Fruit fly (Drosophila melanogaster) whole organism, embryonic: Measurements from ENCODE around the gene CG10602.
A peak's percentile ranks its signal among the peaks of the same experiment; 100 is the strongest.

Experiments
- Aef1 ChIP-seq: fragments of 200-800 bp; sonication (Bioruptor generic); IDR thresholded peaks from 3 replicates; pipeline ENCODE4 v1.3.6; 2022; ENCODE audit warnings: missing biosample characterization, missing genetic modification characterization
- B-H1 ChIP-seq: fragments of 200-800 bp; sonication (Bioruptor generic); IDR thresholded peaks from 3 replicates; pipeline ENCODE4 v1.3.6; 2022; ENCODE audit warnings: missing biosample characterization, missing genetic modification characterization
- B-H2 ChIP-seq: fragments of 200-800 bp; sonication (Bioruptor generic); optimal IDR thresholded peaks from 2 replicates; lab custom pipeline; 2018; ENCODE audit warnings: missing biosample characterization, mild to moderate bottlenecking, missing genetic modification characterization
- Blimp-1 ChIP-seq: fragments of 200-800 bp; sonication (Bioruptor generic); optimal IDR thresholded peaks from 3 replicates; lab custom pipeline; 2018; ENCODE audit warnings: missing biosample characterization, missing genetic modification characterization, mild to moderate bottlenecking, moderate library complexity, missing genetic modification reagents
- CG11093 ChIP-seq: fragments of 200-800 bp; sonication (Bioruptor generic); IDR thresholded peaks from 3 replicates; pipeline ENCODE4 v1.3.6; 2022; ENCODE audit warnings: missing biosample characterization, missing genetic modification characterization
- CG13424 ChIP-seq: fragments of 200-800 bp; sonication (Bioruptor generic); optimal IDR thresholded peaks from 2 replicates; lab custom pipeline; 2019; ENCODE audit warnings: missing biosample characterization, mild to moderate bottlenecking, missing genetic modification characterization, moderate library complexity
- CG14441 ChIP-seq: fragments of 200-800 bp; sonication (Bioruptor generic); IDR thresholded peaks from 2 replicates; pipeline ENCODE4 v1.3.6; 2022; ENCODE audit warnings: missing biosample characterization, missing genetic modification characterization
- CG14667 ChIP-seq: fragments of 200-800 bp; sonication (Bioruptor generic); IDR thresholded peaks from 2 replicates; pipeline ENCODE4 v1.3.6; 2022; ENCODE audit warnings: missing biosample characterization, missing genetic modification characterization
- CG15479 ChIP-seq: fragments of 200-800 bp; sonication (Bioruptor generic); optimal IDR thresholded peaks from 3 replicates; lab custom pipeline; 2019; ENCODE audit warnings: missing biosample characterization, mild to moderate bottlenecking, missing genetic modification characterization, moderate library complexity
- CG1603 ChIP-seq: fragments of 200-800 bp; sonication (Bioruptor generic); optimal IDR thresholded peaks from 2 replicates; lab custom pipeline; 2019; ENCODE audit warnings: missing biosample characterization, mild to moderate bottlenecking, missing genetic modification characterization, moderate library complexity
- CG16779 ChIP-seq: fragments of 200-800 bp; sonication (Bioruptor generic); IDR thresholded peaks from 2 replicates; pipeline ENCODE4 v1.3.6; 2022; ENCODE audit warnings: missing biosample characterization, missing genetic modification characterization
- CG16813 ChIP-seq: fragments of 200-800 bp; sonication (Bioruptor generic); IDR thresholded peaks from 3 replicates; pipeline ENCODE4 v1.3.6; 2022; ENCODE audit warnings: missing biosample characterization, missing genetic modification characterization; ENCODE audit not compliant: partially characterized antibody
- CG4820 ChIP-seq: fragments of 200-800 bp; sonication (Bioruptor generic); optimal IDR thresholded peaks from 3 replicates; lab custom pipeline; 2016; ENCODE audit warnings: missing biosample characterization, missing genetic modification characterization
- CG6272 ChIP-seq: fragments of 200-800 bp; sonication (Bioruptor generic); IDR thresholded peaks from 2 replicates; pipeline ENCODE4 v1.3.6; 2022; ENCODE audit warnings: missing biosample characterization, missing genetic modification characterization
- CG6765 ChIP-seq: fragments of 200-800 bp; sonication (Bioruptor generic); optimal IDR thresholded peaks from 3 replicates; lab custom pipeline; 2017; ENCODE audit warnings: missing biosample characterization, mild to moderate bottlenecking, missing genetic modification characterization
- CG6813 ChIP-seq: fragments of 200-800 bp; sonication (Bioruptor generic); optimal IDR thresholded peaks from 2 replicates; lab custom pipeline; 2017; ENCODE audit warnings: missing biosample characterization, missing genetic modification characterization, mild to moderate bottlenecking, moderate library complexity, missing genetic modification reagents
- CG6854 ChIP-seq: fragments of 200-800 bp; sonication (Bioruptor generic); optimal IDR thresholded peaks from 3 replicates; lab custom pipeline; 2017; ENCODE audit warnings: missing biosample characterization, mild to moderate bottlenecking, missing genetic modification characterization
- CG8281 ChIP-seq: fragments of 200-800 bp; sonication (Bioruptor generic); optimal IDR thresholded peaks from 2 replicates; lab custom pipeline; 2018; ENCODE audit warnings: missing biosample characterization, mild to moderate bottlenecking, missing genetic modification characterization, moderate library complexity
- CG9727 ChIP-seq: fragments of 200-800 bp; sonication (Bioruptor generic); optimal IDR thresholded peaks from 3 replicates; lab custom pipeline; 2017; ENCODE audit warnings: missing biosample characterization, mild to moderate bottlenecking, missing genetic modification characterization
- CrebB ChIP-seq: fragments of 200-800 bp; sonication (Bioruptor generic); optimal IDR thresholded peaks from 3 replicates; lab custom pipeline; 2018; ENCODE audit warnings: missing biosample characterization, mild to moderate bottlenecking, missing genetic modification characterization
- D ChIP-seq, 2 experiments: fragments of 200-800 bp in 1 of 2; fragments of >200 bp in 1 of 2; sonication (Bioruptor generic) in 1 of 2; optimal IDR thresholded peaks; 2 replicates in 1 of 2; 3 replicates in 1 of 2; lab custom pipeline; 2017; ENCODE audit warnings: mild to moderate bottlenecking in 1 of 2, missing biosample characterization in 1 of 2, missing genetic modification characterization in 1 of 2, missing genetic modification reagents in 1 of 2
- Dad ChIP-seq: fragments of 200-800 bp; sonication (Bioruptor generic); optimal IDR thresholded peaks from 3 replicates; lab custom pipeline; 2016; ENCODE audit warnings: missing biosample characterization, missing genetic modification characterization
- Dip3 ChIP-seq: fragments of 200-800 bp; sonication (Bioruptor generic); optimal IDR thresholded peaks from 3 replicates; lab custom pipeline; 2016; ENCODE audit warnings: missing biosample characterization, missing genetic modification characterization
- Eip74EF ChIP-seq, 2 experiments: fragments of 200-800 bp in 1 of 2; fragments of >200 bp in 1 of 2; sonication (Bioruptor generic) in 1 of 2; optimal IDR thresholded peaks; 2 replicates each; lab custom pipeline; 2017 to 2019; ENCODE audit warnings: missing biosample characterization in 2 of 2, missing genetic modification characterization in 2 of 2, mild to moderate bottlenecking in 1 of 2, moderate library complexity in 1 of 2
- Hsf ChIP-seq: fragments of 200-800 bp; sonication (Bioruptor generic); optimal IDR thresholded peaks from 3 replicates; lab custom pipeline; 2016; ENCODE audit warnings: missing biosample characterization, missing genetic modification characterization
- Myb ChIP-seq: fragments of 200-800 bp; sonication (Bioruptor generic); optimal IDR thresholded peaks from 2 replicates; lab custom pipeline; 2016; ENCODE audit warnings: missing biosample characterization, missing genetic modification characterization
- NC2α ChIP-seq: fragments of 200-800 bp; sonication (Bioruptor generic); optimal IDR thresholded peaks from 2 replicates; lab custom pipeline; 2016; ENCODE audit warnings: missing biosample characterization, missing genetic modification characterization
- NC2β ChIP-seq: fragments of 200-800 bp; sonication (Bioruptor generic); optimal IDR thresholded peaks from 2 replicates; lab custom pipeline; 2016; ENCODE audit warnings: missing biosample characterization, missing genetic modification characterization
- NfI ChIP-seq: fragments of 200-800 bp; sonication (Bioruptor generic); optimal IDR thresholded peaks from 3 replicates; lab custom pipeline; 2018; ENCODE audit warnings: missing biosample characterization, mild to moderate bottlenecking, missing genetic modification characterization, moderate library complexity
- Rx ChIP-seq: fragments of 200-800 bp; sonication (Bioruptor generic); IDR thresholded peaks from 2 replicates; pipeline ENCODE4 v1.3.6; 2022; ENCODE audit warnings: missing biosample characterization, missing genetic modification characterization
- Spps ChIP-seq: fragments of 200-800 bp; sonication (Bioruptor generic); optimal IDR thresholded peaks from 2 replicates; lab custom pipeline; 2018; ENCODE audit warnings: missing biosample characterization, mild to moderate bottlenecking, missing genetic modification characterization
- amos ChIP-seq: fragments of 200-800 bp; sonication (Bioruptor generic); IDR thresholded peaks from 2 replicates; pipeline ENCODE4 v1.3.6; 2022; ENCODE audit warnings: missing biosample characterization, missing genetic modification characterization; ENCODE audit not compliant: partially characterized antibody
- cato ChIP-seq: fragments of 200-800 bp; sonication (Bioruptor generic); optimal IDR thresholded peaks from 2 replicates; lab custom pipeline; 2016; ENCODE audit warnings: missing biosample characterization, missing genetic modification characterization, borderline replicate concordance
- croc ChIP-seq: fragments of 200-800 bp; sonication (Bioruptor generic); conservative IDR thresholded peaks from 3 replicates; pipeline ENCODE4 v1.3.6; 2022; ENCODE audit warnings: missing biosample characterization, missing genetic modification characterization
- cwo ChIP-seq: fragments of 200-800 bp; sonication (Bioruptor generic); optimal IDR thresholded peaks from 3 replicates; lab custom pipeline; 2017; ENCODE audit warnings: missing biosample characterization, missing genetic modification characterization, mild to moderate bottlenecking, moderate library complexity, missing genetic modification reagents
- dysf ChIP-seq: fragments of 200-800 bp; sonication (Bioruptor generic); IDR thresholded peaks from 3 replicates; pipeline ENCODE4 v1.3.6; 2022; ENCODE audit warnings: missing biosample characterization, missing genetic modification characterization
- emc ChIP-seq: fragments of 200-800 bp; sonication (Bioruptor generic); optimal IDR thresholded peaks from 2 replicates; lab custom pipeline; 2016; ENCODE audit warnings: missing biosample characterization, missing genetic modification characterization
- eve ChIP-seq, 2 experiments: fragments of >200 bp; optimal IDR thresholded peaks; 2 replicates each; lab custom pipeline; 2017; ENCODE audit warnings: missing biosample characterization in 2 of 2, missing genetic modification characterization in 2 of 2
- fd3F ChIP-seq: fragments of 200-800 bp; sonication (Bioruptor generic); optimal IDR thresholded peaks from 2 replicates; lab custom pipeline; 2018; ENCODE audit warnings: missing biosample characterization, mild to moderate bottlenecking, missing genetic modification characterization, moderate library complexity
- h ChIP-seq: fragments of >200 bp; optimal IDR thresholded peaks from 2 replicates; lab custom pipeline; 2017
- jing ChIP-seq: fragments of 200-800 bp; sonication (Bioruptor generic); optimal IDR thresholded peaks from 2 replicates; lab custom pipeline; 2018; ENCODE audit warnings: missing biosample characterization, mild to moderate bottlenecking, missing genetic modification characterization
- lmd ChIP-seq: fragments of 200-800 bp; sonication (Bioruptor generic); IDR thresholded peaks from 2 replicates; pipeline ENCODE4 v1.3.6; 2022; ENCODE audit warnings: missing biosample characterization, missing genetic modification characterization
- mld ChIP-seq: fragments of 200-800 bp; sonication (Bioruptor generic); IDR thresholded peaks from 3 replicates; pipeline ENCODE4 v1.3.6; 2022; ENCODE audit warnings: missing biosample characterization, missing genetic modification characterization; ENCODE audit not compliant: partially characterized antibody
- nau ChIP-seq: fragments of 200-800 bp; sonication (Bioruptor generic); optimal IDR thresholded peaks from 3 replicates; lab custom pipeline; 2017; ENCODE audit warnings: missing biosample characterization, mild to moderate bottlenecking, missing genetic modification characterization, missing genetic modification reagents
- pros ChIP-seq: fragments of 200-800 bp; sonication (Bioruptor generic); optimal IDR thresholded peaks from 3 replicates; lab custom pipeline; 2019; ENCODE audit warnings: missing biosample characterization, mild to moderate bottlenecking, missing genetic modification characterization, moderate library complexity
- pum ChIP-seq: fragments of 200-800 bp; sonication (Bioruptor generic); optimal IDR thresholded peaks from 2 replicates; lab custom pipeline; 2016; ENCODE audit warnings: missing biosample characterization, missing genetic modification characterization
- slp2 ChIP-seq: fragments of 200-800 bp; sonication (Bioruptor generic); optimal IDR thresholded peaks from 2 replicates; lab custom pipeline; 2016; ENCODE audit warnings: missing biosample characterization, missing genetic modification characterization
- tin ChIP-seq: fragments of 200-800 bp; sonication (Bioruptor generic); optimal IDR thresholded peaks from 3 replicates; lab custom pipeline; 2016; ENCODE audit warnings: missing biosample characterization, missing genetic modification characterization
- tll ChIP-seq, 2 experiments: fragments of 200-800 bp in 1 of 2; fragments of >200 bp in 1 of 2; sonication (Bioruptor generic) in 1 of 2; optimal IDR thresholded peaks; 2 replicates each; lab custom pipeline; 2017 to 2019; ENCODE audit warnings: missing biosample characterization in 2 of 2, missing genetic modification characterization in 2 of 2, mild to moderate bottlenecking in 1 of 2, moderate library complexity in 1 of 2
- zen2 ChIP-seq: fragments of 200-800 bp; sonication (Bioruptor generic); IDR thresholded peaks from 3 replicates; pipeline ENCODE4 v1.3.6; 2022; ENCODE audit warnings: missing biosample characterization, missing genetic modification characterization; ENCODE audit not compliant: partially characterized antibody

CG10602 gene

DNA sequence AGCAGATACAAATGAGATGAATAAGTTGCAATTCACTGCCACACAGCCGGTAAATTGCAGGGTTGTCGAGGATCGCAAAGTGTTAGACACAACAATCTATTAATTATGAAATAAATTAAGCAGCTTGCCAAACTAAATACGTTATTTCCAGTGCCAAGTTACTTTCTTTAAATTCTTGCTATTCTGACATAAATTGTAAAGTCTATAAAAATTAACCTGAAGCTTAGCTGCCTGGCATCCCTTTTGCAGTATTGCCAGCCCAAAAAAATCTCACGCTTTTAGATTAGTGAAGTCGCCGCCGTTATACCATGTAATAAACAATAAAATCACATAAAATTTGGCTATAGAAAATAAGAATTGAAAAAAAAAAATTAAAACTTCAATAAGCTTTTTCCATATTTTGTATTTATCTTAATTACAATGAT, 1.4 kb downstream of the CG10602 start (continued):
- TF ChIP-seq h (lab: Kevin White, UChicago): no peak
- TF ChIP-seq NC2β: peak; percentile 87
- TF ChIP-seq cato (GFP tag; lab: Kevin White, UChicago): peak; percentile 83
- TF ChIP-seq CrebB: peak; percentile 81
- TF ChIP-seq zen2 (GFP tag; lab: Robert Waterston, UW): no peak
- TF ChIP-seq NfI: peak; percentile 95
- TF ChIP-seq mld (GFP tag; lab: Robert Waterston, UW): no peak
- peak; percentile 75 for TF ChIP-seq slp2 (GFP tag; lab: Kevin White, UChicago)
- TF ChIP-seq CG6272 (GFP tag; lab: Robert Waterston, UW): peak; percentile 87
- peak; percentile 88 for TF ChIP-seq Aef1 (GFP tag; lab: Robert Waterston, UW)
- peak; percentile 38 for TF ChIP-seq emc
- TF ChIP-seq CG16813: no peak
- TF ChIP-seq tll (GFP tag; optimal IDR thresholded peaks at IDR 0.05; lab: Kevin White, UChicago): no peak
- peak; percentile 46 for TF ChIP-seq Dad
- TF ChIP-seq NC2α (GFP tag; lab: Kevin White, UChicago): peak; percentile 75
- peak; percentile 86 for TF ChIP-seq Rx (GFP tag; lab: Robert Waterston, UW)
- peak; percentile 73 for TF ChIP-seq CG8281 (tag; lab: Kevin White, UChicago)
- TF ChIP-seq cwo (GFP tag; lab: Kevin White, UChicago): peak; percentile 80
- no peak for TF ChIP-seq nau (GFP tag; lab: Kevin White, UChicago)
- TF ChIP-seq CG14667 (GFP tag; lab: Robert Waterston, UW): peak; percentile 87
- no peak for TF ChIP-seq Eip74EF (GFP tag; optimal IDR thresholded peaks at IDR 0.05; lab: Kevin White, UChicago)
- peak; percentile 77 for TF ChIP-seq tin (GFP tag; lab: Kevin White, UChicago)
- TF ChIP-seq CG1603 (tag; lab: Kevin White, UChicago): peak; percentile 91
- TF ChIP-seq amos: no peak
- TF ChIP-seq Dip3 (GFP tag; lab: Kevin White, UChicago): peak; percentile 92
- peak; percentile 74 for TF ChIP-seq Myb (GFP tag; lab: Kevin White, UChicago)
- TF ChIP-seq CG6854 (GFP tag; lab: Kevin White, UChicago): peak; percentile 84
- TF ChIP-seq CG13424 (tag; lab: Kevin White, UChicago): peak; percentile 96
- TF ChIP-seq CG11093 (GFP tag; lab: Robert Waterston, UW): peak; percentile 90
- TF ChIP-seq dysf: peak; percentile 90
- TF ChIP-seq Blimp-1 (GFP tag; lab: Kevin White, UChicago): peak; percentile 88
- peak; percentile 95 for TF ChIP-seq Hsf
- TF ChIP-seq CG15479 (GFP tag; lab: Kevin White, UChicago): no peak
- peak; percentile 78 for TF ChIP-seq CG4820 (GFP tag; lab: Kevin White, UChicago)
- TF ChIP-seq CG6765 (GFP tag; lab: Kevin White, UChicago): peak; percentile 81
- TF ChIP-seq jing (GFP tag; lab: Kevin White, UChicago): peak; percentile 78
- TF ChIP-seq eve (GFP tag; optimal IDR thresholded peaks at IDR 0.05; lab: Kevin White, UChicago): no peak
- peak; percentile 82 for TF ChIP-seq B-H1 (GFP tag; lab: Robert Waterston, UW)
- peak; percentile 92 for TF ChIP-seq B-H2 (GFP tag; lab: Kevin White, UChicago)
- peak; percentile 69 for TF ChIP-seq CG9727 (GFP tag; lab: Kevin White, UChicago)
- TF ChIP-seq lmd (GFP tag; lab: Robert Waterston, UW): peak; percentile 84
- peak; percentile 91 for TF ChIP-seq fd3F (GFP tag; lab: Kevin White, UChicago)
- peak; percentile 80 for TF ChIP-seq croc (GFP tag; lab: Robert Waterston, UW)
- peak; percentile 87 for TF ChIP-seq CG16779
- TF ChIP-seq CG6813 (GFP tag; lab: Kevin White, UChicago): peak; percentile 95
- peak; percentile 69 for TF ChIP-seq pum (GFP tag; lab: Kevin White, UChicago)
- TF ChIP-seq D (optimal IDR thresholded peaks at IDR 0.05; lab: Kevin White, UChicago): no peak
- peak; percentile 82 for TF ChIP-seq D (GFP tag; optimal IDR thresholded peaks at IDR 0.05; lab: Kevin White, UChicago)
- TF ChIP-seq CG14441 (GFP tag; lab: Robert Waterston, UW): peak; percentile 93
- no peak for TF ChIP-seq pros (GFP tag; lab: Kevin White, UChicago)
- peak; percentile 81 for TF ChIP-seq Spps (tag; lab: Kevin White, UChicago)
